Worm (Caenorhabditis elegans): ENCODE measurements around the gene C18G1.7.

- TF ChIP-seq lin-13 (GFP tag; optimal IDR thresholded peaks at IDR 0.05) (no peak), unc-39 (tag; optimal IDR thresholded peaks at IDR 0.05) (no peak), elt-1 (tag; optimal IDR thresholded peaks at IDR 0.05) (no peak), ztf-11 (tag; optimal IDR thresholded peaks at IDR 0.05) (no peak), nhr-237 (tag; optimal IDR thresholded peaks at IDR 0.05) (no peak), crh-2 (tag; optimal IDR thresholded peaks at IDR 0.05) (no peak), ZK546.5 (tag; optimal IDR thresholded peaks at IDR 0.05) (no peak), nhr-23 (tag; optimal IDR thresholded peaks at IDR 0.05) (no peak), nhr-10 (tag; optimal IDR thresholded peaks at IDR 0.05) (no peak), elt-3 (tag; optimal IDR thresholded peaks at IDR 0.05) (no peak), sma-9 (GFP tag; optimal IDR thresholded peaks at IDR 0.05) (no peak), sma-9 (tag; optimal IDR thresholded peaks at IDR 0.05) (no peak), blmp-1 (tag; optimal IDR thresholded peaks at IDR 0.05; ENCODE audit: insufficient read depth) (no peak)
Observed at ce11 chrV:4788823-4789222, 43.5 kb downstream of the C18G1.7 start, which contains the start of gene R02F11.10.

All from whole organism, L2 larva.